Fruit fly (Drosophila melanogaster): Measurements from ENCODE around the gene Bet3.

- no peak for TF ChIP-seq toe (GFP tag; optimal IDR thresholded peaks at IDR 0.05)
- TF ChIP-seq Crg-1 (GFP tag; optimal IDR thresholded peaks at IDR 0.05): no peak
- TF ChIP-seq pad (GFP tag; optimal IDR thresholded peaks at IDR 0.05): no peak
- no peak for TF ChIP-seq ovo (GFP tag; optimal IDR thresholded peaks at IDR 0.05)
- TF ChIP-seq CG33017 (tag; optimal IDR thresholded peaks at IDR 0.05): peak; percentile 55
- no peak for TF ChIP-seq CG5204 (GFP tag; optimal IDR thresholded peaks at IDR 0.05)
- no peak for TF ChIP-seq CG1620 (GFP tag; optimal IDR thresholded peaks at IDR 0.05)
- no peak for TF ChIP-seq Hr96 (GFP tag; optimal IDR thresholded peaks at IDR 0.05)
- no peak for TF ChIP-seq CG7101 (tag; optimal IDR thresholded peaks at IDR 0.05)
- TF ChIP-seq CG11617 (GFP tag; optimal IDR thresholded peaks at IDR 0.05): no peak
- TF ChIP-seq cnc (optimal IDR thresholded peaks at IDR 0.05): no peak
Measured at dm6 chr3L:9447239-9447777, 5.2 kb upstream of the Bet3 start.

Data from whole organism, adult.